Fruit fly (Drosophila melanogaster) whole organism, pupa: ENCODE data around the gene gig.
A peak's percentile ranks its signal among the peaks of the same experiment; 100 is the strongest.

ENCODE experiments used
- CG10348 ChIP-seq: fragments of 200-800 bp; sonication (Bioruptor generic); IDR thresholded peaks from 2 replicates; pipeline ENCODE4 v1.3.6; 2022; ENCODE audit warnings: missing biosample characterization, missing genetic modification characterization
- CG12605 ChIP-seq: fragments of 200-800 bp; sonication (Bioruptor generic); IDR thresholded peaks from 2 replicates; pipeline ENCODE4 v1.3.6; 2022; ENCODE audit warnings: missing biosample characterization, missing genetic modification characterization
- CG13204 ChIP-seq: fragments of 200-800 bp; sonication (Bioruptor generic); optimal IDR thresholded peaks from 2 replicates; lab custom pipeline; 2018; ENCODE audit warnings: missing biosample characterization, mild to moderate bottlenecking, missing genetic modification characterization, moderate library complexity
- CG14655 ChIP-seq: fragments of 200-800 bp; sonication (Bioruptor generic); optimal IDR thresholded peaks from 3 replicates; lab custom pipeline; 2017; ENCODE audit warnings: mild to moderate bottlenecking, missing biosample characterization, missing genetic modification reagents, missing genetic modification characterization
- CG15710 ChIP-seq: fragments of 200-800 bp; sonication (Bioruptor generic); optimal IDR thresholded peaks from 2 replicates; lab custom pipeline; 2018; ENCODE audit warnings: missing biosample characterization, mild to moderate bottlenecking, missing genetic modification characterization, moderate library complexity
- CG17806 ChIP-seq: fragments of 200-800 bp; sonication (Bioruptor generic); optimal IDR thresholded peaks from 2 replicates; lab custom pipeline; 2018; ENCODE audit warnings: missing biosample characterization, mild to moderate bottlenecking, missing genetic modification characterization, moderate library complexity
- CG32121 ChIP-seq: fragments of 200-800 bp; sonication (Bioruptor generic); IDR thresholded peaks from 2 replicates; pipeline ENCODE4 v1.3.6; 2022; ENCODE audit warnings: missing biosample characterization, missing genetic modification characterization
- CG34367 ChIP-seq: fragments of 200-800 bp; sonication (Bioruptor generic); optimal IDR thresholded peaks from 2 replicates; lab custom pipeline; 2018; ENCODE audit warnings: missing biosample characterization, mild to moderate bottlenecking, missing genetic modification characterization
- CG4496 ChIP-seq: fragments of 200-800 bp; sonication (Bioruptor generic); IDR thresholded peaks from 3 replicates; pipeline ENCODE4 v1.3.6; 2022; ENCODE audit warnings: missing biosample characterization, missing genetic modification characterization
- CG8159 ChIP-seq: fragments of 200-800 bp; sonication (Bioruptor generic); optimal IDR thresholded peaks from 3 replicates; lab custom pipeline; 2018; ENCODE audit warnings: missing biosample characterization, mild to moderate bottlenecking, missing genetic modification characterization, moderate library complexity
- CG8301 ChIP-seq: fragments of 200-800 bp; sonication (Bioruptor generic); optimal IDR thresholded peaks from 2 replicates; lab custom pipeline; 2018; ENCODE audit warnings: missing biosample characterization, mild to moderate bottlenecking, missing genetic modification characterization
- CG9948 ChIP-seq: fragments of 200-800 bp; sonication (Bioruptor generic); optimal IDR thresholded peaks from 2 replicates; lab custom pipeline; 2018; ENCODE audit warnings: missing biosample characterization, mild to moderate bottlenecking, missing genetic modification characterization, moderate library complexity
- D1 ChIP-seq: fragments of 200-800 bp; sonication (Bioruptor generic); optimal IDR thresholded peaks from 2 replicates; lab custom pipeline; 2018; ENCODE audit warnings: missing biosample characterization, mild to moderate bottlenecking, missing genetic modification characterization, moderate library complexity
- EcR ChIP-seq: fragments of 200-800 bp; sonication (Bioruptor generic); optimal IDR thresholded peaks from 3 replicates; lab custom pipeline; 2019; ENCODE audit warnings: missing biosample characterization, missing genetic modification characterization, mild to moderate bottlenecking, moderate library complexity, missing genetic modification reagents
- Ets98B ChIP-seq: fragments of 200-800 bp; sonication (Bioruptor generic); IDR thresholded peaks from 2 replicates; pipeline ENCODE4 v1.3.6; 2022; ENCODE audit warnings: missing biosample characterization, missing genetic modification characterization
- Pif1A ChIP-seq: fragments of 200-800 bp; sonication (Bioruptor generic); optimal IDR thresholded peaks from 3 replicates; lab custom pipeline; 2016; ENCODE audit warnings: missing biosample characterization, missing genetic modification characterization
- Pif1B ChIP-seq: fragments of 200-800 bp; sonication (Bioruptor generic); optimal IDR thresholded peaks from 3 replicates; lab custom pipeline; 2016; ENCODE audit warnings: missing biosample characterization, missing genetic modification characterization
- Snoo ChIP-seq: fragments of 200-800 bp; sonication (Bioruptor generic); optimal IDR thresholded peaks from 3 replicates; lab custom pipeline; 2017; ENCODE audit warnings: missing biosample characterization, mild to moderate bottlenecking, missing genetic modification characterization, inconsistent platforms
- fd96Ca ChIP-seq: fragments of 200-800 bp; sonication (Bioruptor generic); IDR thresholded peaks from 3 replicates; pipeline ENCODE4 v1.3.6; 2022; ENCODE audit warnings: missing biosample characterization, missing genetic modification characterization
- gl ChIP-seq: fragments of 200-800 bp; sonication (Bioruptor generic); optimal IDR thresholded peaks from 2 replicates; lab custom pipeline; 2018; ENCODE audit warnings: missing biosample characterization, mild to moderate bottlenecking, missing genetic modification characterization
- rn ChIP-seq: fragments of 200-800 bp; sonication (Bioruptor generic); IDR thresholded peaks from 2 replicates; pipeline ENCODE4 v1.3.6; 2022; ENCODE audit warnings: missing biosample characterization, missing genetic modification characterization

Gene gig

dm6 chr3L:20185206-20185868, 56.4 kb downstream of the gig start:
- TF ChIP-seq CG34367 (tag; lab: Kevin White, UChicago) (peak; percentile 74), CG12605 (GFP tag; lab: Robert Waterston, UW) (no peak), CG9948 (tag; lab: Kevin White, UChicago) (peak; percentile 57), Pif1A (peak; percentile 0), CG13204 (GFP tag; lab: Kevin White, UChicago) (no peak), Pif1B (peak; percentile 23), CG14655 (peak; percentile 70), EcR (peak; percentile 1), CG8159 (tag; lab: Kevin White, UChicago) (peak; percentile 63), fd96Ca (GFP tag; lab: Robert Waterston, UW) (no peak), CG10348 (0 out of 2 replicates have a peak, but pooled peaks have one; percentile 35), CG17806 (tag; lab: Kevin White, UChicago) (peak; percentile 25), rn (no peak), CG8301 (peak; percentile 41), gl (tag; lab: Kevin White, UChicago) (no peak), CG15710 (tag; lab: Kevin White, UChicago) (peak; percentile 74), CG4496 (GFP tag; lab: Robert Waterston, UW) (no peak)
- TF ChIP-seq, all 21 proteins: peak for 11

- TF ChIP-seq CG13204 (GFP tag; lab: Kevin White, UChicago) (no peak), Snoo (tag; lab: Kevin White, UChicago) (no peak), CG4496 (GFP tag; lab: Robert Waterston, UW) (no peak), Pif1A (no peak), CG17806 (tag; lab: Kevin White, UChicago) (no peak), CG15710 (tag; lab: Kevin White, UChicago) (no peak), CG34367 (tag; lab: Kevin White, UChicago) (no peak)
These were observed 56.9 kb downstream of the gig start for dm6 chr3L:20185886-20186285.

dm6 chr3L:20186294-20187020, 57.5 kb downstream of the gig start:
- TF ChIP-seq CG15710 (tag; lab: Kevin White, UChicago) (peak; percentile 4), CG14655 (no peak), CG17806 (tag; lab: Kevin White, UChicago) (peak; percentile 11), gl (tag; lab: Kevin White, UChicago) (no peak), CG13204 (GFP tag; lab: Kevin White, UChicago) (peak; percentile 70), CG34367 (tag; lab: Kevin White, UChicago) (peak; percentile 29), fd96Ca (GFP tag; lab: Robert Waterston, UW) (no peak), Snoo (tag; lab: Kevin White, UChicago) (no peak), D1 (tag; lab: Kevin White, UChicago) (no peak), Pif1A (no peak), CG8159 (tag; lab: Kevin White, UChicago) (peak; percentile 2), EcR (peak; percentile 74), CG8301 (no peak), CG9948 (tag; lab: Kevin White, UChicago) (no peak), Ets98B (GFP tag; lab: Robert Waterston, UW) (peak; percentile 23; the same call in 1 of the 2 replicates)

dm6 chr3L:20187885-20188570, 59.0 kb downstream of the gig start, which contains the start of gene Ssk:
TSS of gene Ssk (plus strand) at chr3L:20188522.
- TF ChIP-seq CG14655 (no peak), EcR (peak; percentile 20), CG8301 (no peak), CG9948 (tag; lab: Kevin White, UChicago) (no peak), Ets98B (GFP tag; lab: Robert Waterston, UW) (peak; percentile 32; the same call in 1 of the 2 replicates), Pif1B (peak; percentile 3), CG32121 (GFP tag; lab: Robert Waterston, UW) (no peak), CG13204 (GFP tag; lab: Kevin White, UChicago) (no peak), CG34367 (tag; lab: Kevin White, UChicago) (no peak), CG4496 (GFP tag; lab: Robert Waterston, UW) (no peak), Pif1A (no peak), rn (no peak), fd96Ca (GFP tag; lab: Robert Waterston, UW) (peak; percentile 55; the same call in 1 of the 3 replicates), gl (tag; lab: Kevin White, UChicago) (no peak), CG15710 (tag; lab: Kevin White, UChicago) (no peak), CG8159 (tag; lab: Kevin White, UChicago) (no peak), CG10348 (no peak), D1 (tag; lab: Kevin White, UChicago) (no peak), CG12605 (GFP tag; lab: Robert Waterston, UW) (0 out of 2 replicates have a peak, but pooled peaks have one; percentile 13), CG17806 (tag; lab: Kevin White, UChicago) (no peak), Snoo (tag; lab: Kevin White, UChicago) (no peak)
- TF ChIP-seq, all 21 proteins: peak for 5
